Worm (Caenorhabditis elegans) whole organism, L1 larva: ENCODE results near the gene Y47D3B.12.

Experiments used
- ces-1 ChIP-seq: fragments of 150-350 bp; optimal IDR thresholded peaks from 2 replicates; lab custom pipeline; 2014; ENCODE audit warnings: missing biosample characterization, missing genetic modification reagents, missing genetic modification characterization
- lin-15B ChIP-seq: fragments of 150-350 bp; sonication (generic microtip); optimal IDR thresholded peaks from 3 replicates; lab custom pipeline; 2014; ENCODE audit warnings: missing biosample characterization, missing genetic modification characterization
- mab-9 ChIP-seq: fragments of 200-800 bp; sonication (Bioruptor generic); IDR thresholded peaks from 2 replicates; pipeline ENCODE4 v1.3.6; 2022; ENCODE audit warnings: missing genetic modification reagents, missing genetic modification characterization, missing compliant biosample characterization
- nhr-28 ChIP-seq: fragments of 150-350 bp; optimal IDR thresholded peaks from 2 replicates; lab custom pipeline; 2014; ENCODE audit warnings: missing biosample characterization, missing genetic modification characterization

DNA sequence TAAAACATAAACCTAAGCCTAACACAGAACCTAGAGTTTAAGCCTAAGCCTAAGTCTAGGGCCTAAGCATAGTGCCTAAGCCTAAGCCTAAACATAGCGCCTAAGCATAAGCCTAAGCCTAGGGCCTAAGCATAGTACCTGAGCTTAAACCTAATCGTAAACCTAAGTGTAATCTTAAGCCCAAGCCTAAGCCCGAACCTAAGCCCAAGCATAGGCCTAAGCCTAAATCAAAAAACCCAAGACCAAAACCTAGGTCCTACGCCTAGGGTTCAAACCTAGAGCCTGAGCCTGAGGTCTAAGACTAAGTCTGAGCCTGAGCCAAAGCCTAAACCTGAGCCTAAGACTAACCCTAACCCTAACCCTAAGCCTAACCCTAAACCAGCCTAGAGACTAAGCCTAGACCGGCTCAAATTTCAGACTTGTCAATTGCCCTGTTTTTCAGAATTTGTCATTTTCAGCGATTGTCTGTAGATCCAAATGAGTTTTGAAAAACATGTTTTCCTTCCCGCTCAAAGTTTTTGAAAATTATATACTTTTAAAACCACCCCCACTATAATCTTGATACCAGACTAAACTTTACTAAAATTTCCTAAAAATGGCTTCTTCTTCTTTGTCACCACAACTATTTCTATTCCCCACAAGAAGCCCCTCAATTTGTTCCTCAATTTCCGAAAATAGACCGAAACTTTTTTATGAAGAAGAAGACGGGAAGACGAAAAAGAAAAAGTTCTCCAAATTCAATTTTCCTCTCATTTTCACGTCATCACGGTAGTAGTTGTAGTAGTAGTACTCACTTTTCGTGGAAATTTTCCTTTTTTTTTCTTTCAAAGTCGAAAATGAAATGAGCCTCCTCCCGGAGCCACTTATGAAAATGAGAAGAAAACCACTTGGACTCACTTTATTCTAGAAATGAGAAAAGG lies 11.0 kb upstream of the Y47D3B.12 start:
- TF ChIP-seq lin-15B (tag; lab: Kevin White, UChicago) = no peak
- TF ChIP-seq nhr-28 = no peak
- TF ChIP-seq ces-1 (GFP tag; lab: Kevin White, UChicago) = no peak
- no peak for TF ChIP-seq mab-9 (GFP tag; lab: Robert Waterston, UW)
